Worm (Caenorhabditis elegans) whole organism, L1 larva: Measurements from ENCODE around the gene T07E3.3.

Source experiments
- C16A3.4 ChIP-seq: fragments of 150-350 bp; optimal IDR thresholded peaks from 2 replicates; lab custom pipeline; 2014; ENCODE audit warnings: missing biosample characterization, missing genetic modification characterization
- aha-1 ChIP-seq: fragments of 150-350 bp; optimal IDR thresholded peaks from 2 replicates; lab custom pipeline; 2014; ENCODE audit warnings: missing biosample characterization, missing genetic modification characterization
- alr-1 ChIP-seq: fragments of 200-800 bp; sonication (Bioruptor generic); optimal IDR thresholded peaks from 2 replicates; lab custom pipeline; 2018; ENCODE audit warnings: borderline replicate concordance, mild to moderate bottlenecking, missing genetic modification characterization, missing compliant biosample characterization
- aly-2 ChIP-seq: fragments of 150-350 bp; optimal IDR thresholded peaks from 2 replicates; lab custom pipeline; 2014; ENCODE audit warnings: missing biosample characterization, missing genetic modification characterization
- blmp-1 ChIP-seq: fragments of 150-350 bp; optimal IDR thresholded peaks from 2 replicates; lab custom pipeline; 2014; ENCODE audit warnings: missing biosample characterization, missing genetic modification characterization
- ceh-63 ChIP-seq: fragments of 200-800 bp; sonication (Bioruptor generic); optimal IDR thresholded peaks from 2 replicates; lab custom pipeline; 2018; ENCODE audit warnings: mild to moderate bottlenecking, missing genetic modification characterization, missing compliant biosample characterization
- ceh-82 ChIP-seq, 3 experiments: fragments of 150-350 bp in 1 of 3; sonication (generic microtip) in 2 of 3; optimal IDR thresholded peaks; 2 replicates each; lab custom pipeline; 2014 to 2017; ENCODE audit warnings: missing biosample characterization in 3 of 3, missing genetic modification characterization in 3 of 3
- ceh-88 ChIP-seq: fragments of 200-800 bp; sonication (Bioruptor generic); IDR thresholded peaks from 2 replicates; pipeline ENCODE4 v1.3.6; 2022; ENCODE audit warnings: missing genetic modification characterization, missing compliant biosample characterization
- dpl-1 ChIP-seq, 3 experiments: fragments of 150-350 bp in 2 of 3; sonication (generic microtip) in 1 of 3; optimal IDR thresholded peaks; 2 replicates each; lab custom pipeline; 2014 to 2017; ENCODE audit warnings: missing biosample characterization in 3 of 3, missing genetic modification characterization in 3 of 3, missing genetic modification reagents in 3 of 3
- dsc-1 ChIP-seq: sonication (generic microtip); optimal IDR thresholded peaks from 2 replicates; lab custom pipeline; 2016; ENCODE audit warnings: mild to moderate bottlenecking, missing genetic modification characterization, missing compliant biosample characterization
- efl-1 ChIP-seq, 4 experiments: fragments of 150-350 bp; optimal IDR thresholded peaks in 3 of 4; peaks in 1 of 4; 1 replicate in 1 of 4; 2 replicates in 3 of 4; lab custom pipeline; 2014; ENCODE audit warnings: missing biosample characterization in 2 of 4, missing genetic modification characterization in 2 of 4, missing genetic modification reagents in 2 of 4
- efl-3 ChIP-seq: fragments of 200-800 bp; sonication (Bioruptor generic); optimal IDR thresholded peaks from 2 replicates; lab custom pipeline; 2018; ENCODE audit warnings: mild to moderate bottlenecking, missing genetic modification characterization, missing compliant biosample characterization
- egl-13 ChIP-seq: sonication (generic microtip); optimal IDR thresholded peaks from 2 replicates; lab custom pipeline; 2016; ENCODE audit warnings: missing genotype, missing genetic modification reagents, missing genetic modification characterization, missing compliant biosample characterization
- elt-2 ChIP-seq: sonication (generic microtip); optimal IDR thresholded peaks from 2 replicates; lab custom pipeline; 2016; ENCODE audit warnings: missing genetic modification characterization, mild to moderate bottlenecking, inconsistent platforms, missing compliant biosample characterization, missing genetic modification reagents
- elt-3 ChIP-seq, 6 experiments: fragments of 150-350 bp in 1 of 6; sonication (generic microtip); optimal IDR thresholded peaks; 2 replicates each; lab custom pipeline; 2017 to 2018; ENCODE audit warnings: missing biosample characterization in 6 of 6, missing genetic modification characterization in 6 of 6, inconsistent platforms in 1 of 6
- ets-5 ChIP-seq: fragments of 200-800 bp; sonication (Bioruptor generic); IDR thresholded peaks from 2 replicates; pipeline ENCODE4 v1.3.6; 2022; ENCODE audit warnings: missing genetic modification characterization, missing compliant biosample characterization
- fkh-10 ChIP-seq: sonication (generic microtip); optimal IDR thresholded peaks from 2 replicates; lab custom pipeline; 2017; ENCODE audit warnings: missing biosample characterization, missing genetic modification reagents, missing genetic modification characterization
- fkh-4 ChIP-seq: sonication (generic microtip); optimal IDR thresholded peaks from 2 replicates; lab custom pipeline; 2016; ENCODE audit warnings: missing compliant biosample characterization, missing genetic modification characterization, borderline replicate concordance
- fkh-8 ChIP-seq: sonication (generic microtip); optimal IDR thresholded peaks from 2 replicates; lab custom pipeline; 2016; ENCODE audit warnings: mild to moderate bottlenecking, missing genetic modification characterization, missing compliant biosample characterization
- grh-1 ChIP-seq: fragments of 200-800 bp; sonication (Bioruptor generic); IDR thresholded peaks from 2 replicates; pipeline ENCODE4 v1.3.6; 2022; ENCODE audit warnings: missing genetic modification reagents, missing genetic modification characterization, missing compliant biosample characterization
- hpl-2 ChIP-seq: fragments of 150-350 bp; optimal IDR thresholded peaks from 2 replicates; lab custom pipeline; 2014; ENCODE audit warnings: missing biosample characterization, missing genetic modification reagents, missing genetic modification characterization
- irx-1 ChIP-seq: sonication (generic microtip); optimal IDR thresholded peaks from 2 replicates; lab custom pipeline; 2016; ENCODE audit warnings: missing genetic modification characterization, missing compliant biosample characterization
- jun-1 ChIP-seq: fragments of 150-350 bp; optimal IDR thresholded peaks from 2 replicates; lab custom pipeline; 2014; ENCODE audit warnings: missing biosample characterization, missing genetic modification reagents, missing genetic modification characterization
- lin-13 ChIP-seq: fragments of 150-350 bp; optimal IDR thresholded peaks from 2 replicates; lab custom pipeline; 2014; ENCODE audit warnings: missing biosample characterization, missing genetic modification reagents, missing genetic modification characterization
- lin-15B ChIP-seq: fragments of 150-350 bp; sonication (generic microtip); optimal IDR thresholded peaks from 3 replicates; lab custom pipeline; 2014; ENCODE audit warnings: missing biosample characterization, missing genetic modification characterization
- lin-39 ChIP-seq: fragments of 150-350 bp; optimal IDR thresholded peaks from 2 replicates; lab custom pipeline; 2014; ENCODE audit warnings: missing biosample characterization, missing genetic modification reagents, missing genetic modification characterization
- lir-3 ChIP-seq: sonication (generic microtip); optimal IDR thresholded peaks from 2 replicates; lab custom pipeline; 2016; ENCODE audit warnings: mild to moderate bottlenecking, missing genetic modification characterization, moderate library complexity, missing compliant biosample characterization; ENCODE audit not compliant: poor library complexity
- lsy-2 ChIP-seq, 2 experiments: fragments of 150-350 bp; optimal IDR thresholded peaks; 2 replicates each; lab custom pipeline; 2014; ENCODE audit warnings: missing biosample characterization in 2 of 2, missing genetic modification characterization in 2 of 2
- mab-9 ChIP-seq: fragments of 200-800 bp; sonication (Bioruptor generic); IDR thresholded peaks from 2 replicates; pipeline ENCODE4 v1.3.6; 2022; ENCODE audit warnings: missing genetic modification reagents, missing genetic modification characterization, missing compliant biosample characterization
- mdl-1 ChIP-seq, 2 experiments: fragments of 150-350 bp; optimal IDR thresholded peaks; 2 replicates each; lab custom pipeline; 2014 to 2017; ENCODE audit warnings: missing biosample characterization in 2 of 2, missing genetic modification characterization in 2 of 2, inconsistent platforms in 1 of 2
- mef-2 ChIP-seq: fragments of 150-350 bp; optimal IDR thresholded peaks from 2 replicates; lab custom pipeline; 2014; ENCODE audit warnings: missing biosample characterization, missing genetic modification characterization
- nhr-11 ChIP-seq: fragments of 150-350 bp; optimal IDR thresholded peaks from 2 replicates; lab custom pipeline; 2014; ENCODE audit warnings: missing biosample characterization, missing genetic modification characterization
- nhr-12 ChIP-seq: sonication (generic microtip); optimal IDR thresholded peaks from 2 replicates; lab custom pipeline; 2017; ENCODE audit warnings: missing biosample characterization, missing genetic modification characterization
- nhr-19 ChIP-seq: fragments of 200-800 bp; sonication (Bioruptor generic); conservative IDR thresholded peaks from 2 replicates; pipeline ENCODE4 v1.3.6; 2022; ENCODE audit warnings: missing genetic modification characterization, missing compliant biosample characterization
- nhr-20 ChIP-seq: sonication (generic microtip); optimal IDR thresholded peaks from 2 replicates; lab custom pipeline; 2016; ENCODE audit warnings: mild to moderate bottlenecking, missing genetic modification characterization, missing compliant biosample characterization
- nhr-237 ChIP-seq: fragments of 150-350 bp; optimal IDR thresholded peaks from 2 replicates; lab custom pipeline; 2014; ENCODE audit warnings: missing biosample characterization, missing genetic modification characterization
- nhr-28 ChIP-seq: fragments of 150-350 bp; optimal IDR thresholded peaks from 2 replicates; lab custom pipeline; 2014; ENCODE audit warnings: missing biosample characterization, missing genetic modification characterization
- nhr-47 ChIP-seq: sonication (generic microtip); optimal IDR thresholded peaks from 2 replicates; lab custom pipeline; 2016; ENCODE audit warnings: mild to moderate bottlenecking, missing genetic modification characterization, moderate library complexity, missing compliant biosample characterization
- nhr-71 ChIP-seq: sonication (generic microtip); optimal IDR thresholded peaks from 2 replicates; lab custom pipeline; 2016; ENCODE audit warnings: mild to moderate bottlenecking, missing genetic modification characterization, moderate library complexity, missing compliant biosample characterization
- nhr-77 ChIP-seq: fragments of 150-350 bp; optimal IDR thresholded peaks from 2 replicates; lab custom pipeline; 2014; ENCODE audit warnings: missing biosample characterization, missing genetic modification characterization
- pax-3 ChIP-seq: fragments of 200-800 bp; sonication (Bioruptor generic); optimal IDR thresholded peaks from 2 replicates; lab custom pipeline; 2018; ENCODE audit warnings: mild to moderate bottlenecking, missing genetic modification characterization, moderate library complexity, missing compliant biosample characterization
- rnt-1 ChIP-seq: sonication (generic microtip); optimal IDR thresholded peaks from 2 replicates; lab custom pipeline; 2016; ENCODE audit warnings: mild to moderate bottlenecking, missing genetic modification characterization, moderate library complexity, missing compliant biosample characterization
- skn-1 ChIP-seq: fragments of 150-350 bp; optimal IDR thresholded peaks from 2 replicates; lab custom pipeline; 2014; ENCODE audit warnings: missing biosample characterization, missing genetic modification characterization
- snpc-4 ChIP-seq: fragments of 150-350 bp; optimal IDR thresholded peaks from 2 replicates; lab custom pipeline; 2014; ENCODE audit warnings: missing biosample characterization, missing genetic modification characterization
- snu-23 ChIP-seq: sonication (generic microtip); optimal IDR thresholded peaks from 2 replicates; lab custom pipeline; 2016; ENCODE audit warnings: missing genetic modification characterization, missing compliant biosample characterization
- sox-4 ChIP-seq: sonication (generic microtip); optimal IDR thresholded peaks from 2 replicates; lab custom pipeline; 2016; ENCODE audit warnings: missing genetic modification characterization, missing compliant biosample characterization
- sptf-1 ChIP-seq: fragments of 150-350 bp; optimal IDR thresholded peaks from 2 replicates; lab custom pipeline; 2014; ENCODE audit warnings: missing biosample characterization, missing genetic modification characterization
- sup-37 ChIP-seq: fragments of 200-800 bp; sonication (Bioruptor generic); optimal IDR thresholded peaks from 2 replicates; lab custom pipeline; 2018; ENCODE audit warnings: mild to moderate bottlenecking, missing genetic modification characterization, missing compliant biosample characterization
- tlp-1 ChIP-seq: fragments of 150-350 bp; optimal IDR thresholded peaks from 2 replicates; lab custom pipeline; 2014; ENCODE audit warnings: missing biosample characterization, missing genetic modification characterization
- vab-15 ChIP-seq: sonication (generic microtip); optimal IDR thresholded peaks from 2 replicates; lab custom pipeline; 2017; ENCODE audit warnings: missing genotype, mild to moderate bottlenecking, missing genetic modification characterization, missing compliant biosample characterization
- xbp-1 ChIP-seq: sonication (generic microtip); optimal IDR thresholded peaks from 2 replicates; lab custom pipeline; 2016; ENCODE audit warnings: missing genetic modification characterization, missing compliant biosample characterization
- zip-4 ChIP-seq: fragments of 200-800 bp; sonication (Bioruptor generic); optimal IDR thresholded peaks from 2 replicates; lab custom pipeline; 2018; ENCODE audit warnings: mild to moderate bottlenecking, missing genetic modification characterization, moderate library complexity, missing compliant biosample characterization
- ztf-11 ChIP-seq, 2 experiments: sonication (generic microtip); optimal IDR thresholded peaks; 2 replicates each; lab custom pipeline; 2016 to 2017; ENCODE audit warnings: missing genetic modification characterization in 2 of 2, missing biosample characterization in 1 of 2, missing compliant biosample characterization in 1 of 2

T07E3.3 gene

DNA sequence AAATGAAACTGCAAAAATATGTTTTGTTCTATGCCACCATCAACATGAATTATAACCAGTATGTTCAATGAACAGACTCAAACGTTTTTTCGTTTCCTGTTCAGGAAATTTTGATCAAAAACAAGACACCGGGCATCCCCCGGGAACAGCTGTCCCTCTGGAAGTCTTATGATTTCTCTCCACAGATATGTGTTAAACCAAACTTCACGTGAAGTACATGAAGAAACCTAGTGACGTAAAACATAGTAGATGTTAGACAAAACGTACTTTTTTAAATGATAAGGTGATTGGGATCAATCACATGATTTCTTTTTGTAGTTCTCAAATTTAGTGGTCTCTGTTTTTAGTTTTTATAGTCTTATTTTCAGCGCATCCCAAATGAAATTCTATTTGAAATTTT, 5.2 kb upstream of the T07E3.3 start (continued):
- no peak for TF ChIP-seq fkh-8 (tag; lab: Kevin White, UChicago)
- peak; percentile 50 for TF ChIP-seq grh-1 (GFP tag; lab: Robert Waterston, UW)
- no peak for TF ChIP-seq ceh-82 (tag; optimal IDR thresholded peaks at IDR 0.05; lab: Kevin White, UChicago)
- peak; percentile 29 for TF ChIP-seq lin-39 (tag; lab: Kevin White, UChicago)
- TF ChIP-seq mef-2 (tag; lab: Kevin White, UChicago), result no peak
- TF ChIP-seq ztf-11 (tag; optimal IDR thresholded peaks at IDR 0.05; lab: Kevin White, UChicago), result no peak
- TF ChIP-seq xbp-1 (tag; lab: Kevin White, UChicago), result no peak
- TF ChIP-seq mdl-1 (tag; optimal IDR thresholded peaks at IDR 0.05; lab: Kevin White, UChicago), result peak in 1 of 2 experiments; percentile 23
- no peak for TF ChIP-seq vab-15 (tag; lab: Kevin White, UChicago)
- peak; percentile 11 for TF ChIP-seq elt-2 (tag; lab: Kevin White, UChicago)
- peak; percentile 91 for TF ChIP-seq nhr-71 (tag; lab: Kevin White, UChicago)
- TF ChIP-seq alr-1 (tag; lab: Kevin White, UChicago), result no peak
- TF ChIP-seq hpl-2 (GFP tag; lab: Kevin White, UChicago), result no peak
- no peak for TF ChIP-seq nhr-12 (tag; lab: Kevin White, UChicago)
- no peak for TF ChIP-seq jun-1 (tag; lab: Kevin White, UChicago)
- no peak for TF ChIP-seq nhr-237 (tag; lab: Kevin White, UChicago)
- peak; percentile 44 for TF ChIP-seq nhr-47 (tag; lab: Kevin White, UChicago)
- TF ChIP-seq irx-1 (tag; lab: Kevin White, UChicago), result no peak
- TF ChIP-seq mab-9 (GFP tag; lab: Robert Waterston, UW), result no peak
- no peak for TF ChIP-seq sptf-1 (tag; lab: Kevin White, UChicago)
- TF ChIP-seq lir-3, result peak; percentile 4
- TF ChIP-seq nhr-20 (tag; lab: Kevin White, UChicago), result peak; percentile 83
- no peak for TF ChIP-seq zip-4 (GFP tag; lab: Kevin White, UChicago)
- TF ChIP-seq nhr-77, result no peak
- TF ChIP-seq pax-3 (tag; lab: Kevin White, UChicago), result no peak
- TF ChIP-seq dsc-1 (tag; lab: Kevin White, UChicago), result no peak
- peak; percentile 73 for TF ChIP-seq snu-23 (GFP tag; lab: Kevin White, UChicago)
- peak; percentile 54 to 70 for TF ChIP-seq lsy-2 (tag; optimal IDR thresholded peaks at IDR 0.05; lab: Kevin White, UChicago)
- TF ChIP-seq aha-1 (tag; lab: Kevin White, UChicago), result no peak
- TF ChIP-seq lin-15B (tag; lab: Kevin White, UChicago), result no peak
- peak; percentile 9 to 21 for TF ChIP-seq efl-1 (optimal IDR thresholded peaks at IDR 0.05; lab: Kevin White, UChicago)
- peak in 1 of 2 experiments; percentile 11 for TF ChIP-seq efl-1 (GFP tag; optimal IDR thresholded peaks at IDR 0.05 in 1 of 2; lab: Kevin White, UChicago)
- no peak for TF ChIP-seq sox-4 (tag; lab: Kevin White, UChicago)
- TF ChIP-seq blmp-1, result peak; percentile 48
- no peak for TF ChIP-seq efl-3
- no peak for TF ChIP-seq egl-13 (tag; lab: Kevin White, UChicago)
- no peak for TF ChIP-seq ceh-63
- no peak for TF ChIP-seq fkh-4 (tag; lab: Kevin White, UChicago)
- TF ChIP-seq skn-1 (tag; lab: Kevin White, UChicago), result no peak
- TF ChIP-seq tlp-1, result no peak
- peak; percentile 63 for TF ChIP-seq rnt-1 (tag; lab: Kevin White, UChicago)
- no peak for TF ChIP-seq fkh-10 (GFP tag; lab: Kevin White, UChicago)
- TF ChIP-seq nhr-11, result peak; percentile 35
- no peak for TF ChIP-seq aly-2 (tag; lab: Kevin White, UChicago)
- no peak for TF ChIP-seq snpc-4 (tag; lab: Kevin White, UChicago)
- TF ChIP-seq lin-13 (GFP tag; lab: Kevin White, UChicago), result peak; percentile 26
- no peak for TF ChIP-seq ets-5 (GFP tag; lab: Robert Waterston, UW)
- 0 out of 2 replicates have a peak, but pooled peaks have one; percentile 14 for TF ChIP-seq ceh-88 (GFP tag; lab: Robert Waterston, UW)
- no peak for TF ChIP-seq sup-37
- peak; percentile 79 for TF ChIP-seq nhr-19 (GFP tag; lab: Robert Waterston, UW)
- TF ChIP-seq elt-3 (tag; optimal IDR thresholded peaks at IDR 0.05; lab: Kevin White, UChicago), result peak in 2 of 6 experiments; percentile 41 to 83
- TF ChIP-seq dpl-1 (GFP tag; optimal IDR thresholded peaks at IDR 0.05; lab: Kevin White, UChicago), result peak in 2 of 3 experiments; percentile 10 to 31
- no peak for TF ChIP-seq C16A3.4
- TF ChIP-seq nhr-28, result no peak
